Worm (Caenorhabditis elegans) whole organism, late embryonic: ENCODE measurements around the gene ZK1290.15.

ENCODE experiments used
- Y22D7AL.16 ChIP-seq: sonication (generic microtip); optimal IDR thresholded peaks from 2 replicates; lab custom pipeline; 2016; ENCODE audit warnings: missing genetic modification characterization, missing compliant biosample characterization
- ama-1 ChIP-seq: fragments of 150-350 bp; optimal IDR thresholded peaks from 2 replicates; lab custom pipeline; 2014
- ceh-18 ChIP-seq: sonication (generic microtip); optimal IDR thresholded peaks from 2 replicates; lab custom pipeline; 2016; ENCODE audit warnings: missing genetic modification characterization, missing compliant biosample characterization
- ceh-2 ChIP-seq: sonication (generic microtip); optimal IDR thresholded peaks from 2 replicates; lab custom pipeline; 2016; ENCODE audit warnings: missing genotype, missing genetic modification characterization, missing compliant biosample characterization
- ceh-9 ChIP-seq: sonication (generic microtip); optimal IDR thresholded peaks from 2 replicates; lab custom pipeline; 2016; ENCODE audit warnings: mild to moderate bottlenecking, missing genetic modification characterization, inconsistent platforms, missing compliant biosample characterization
- elt-4 ChIP-seq: sonication (generic microtip); optimal IDR thresholded peaks from 2 replicates; lab custom pipeline; 2016; ENCODE audit warnings: missing genetic modification characterization, missing compliant biosample characterization
- nfya-1 ChIP-seq: sonication (generic microtip); optimal IDR thresholded peaks from 2 replicates; lab custom pipeline; 2017; ENCODE audit warnings: missing genetic modification characterization, mild to moderate bottlenecking, missing compliant biosample characterization, antibody characterized with exemption, moderate library complexity
- pha-4 ChIP-seq: fragments of 150-350 bp; optimal IDR thresholded peaks from 2 replicates; lab custom pipeline; 2018; ENCODE audit warnings: missing biosample characterization, missing genetic modification reagents, missing genetic modification characterization
- pros-1 ChIP-seq: fragments of 150-350 bp; optimal IDR thresholded peaks from 2 replicates; lab custom pipeline; 2014; ENCODE audit warnings: missing biosample characterization, missing genetic modification reagents, missing genetic modification characterization
- rnt-1 ChIP-seq: sonication (generic microtip); optimal IDR thresholded peaks from 2 replicates; lab custom pipeline; 2016; ENCODE audit warnings: missing genetic modification characterization, missing compliant biosample characterization

ce11 chrII:7531478-7531877, 8.1 kb downstream of the ZK1290.15 start:
- TF ChIP-seq ama-1 (no peak), elt-4 (tag; lab: Kevin White, UChicago) (no peak), nfya-1 (tag; lab: Kevin White, UChicago) (no peak), pha-4 (tag; lab: Kevin White, UChicago) (no peak), pros-1 (tag; lab: Kevin White, UChicago) (no peak), ceh-18 (tag; lab: Kevin White, UChicago) (no peak), ceh-2 (tag; lab: Kevin White, UChicago) (no peak), rnt-1 (tag; lab: Kevin White, UChicago) (no peak), Y22D7AL.16 (no peak), ceh-9 (tag; lab: Kevin White, UChicago) (no peak)
